Worm (Caenorhabditis elegans) whole organism, L4/young adult: ENCODE results near the gene acr-14.

Experiments used
- dao-5 ChIP-seq: sonication (generic microtip); optimal IDR thresholded peaks from 2 replicates; lab custom pipeline; 2016; ENCODE audit warnings: missing genotype, missing genetic modification characterization, moderate library complexity, missing compliant biosample characterization
- him-1 ChIP-seq: sonication (generic microtip); optimal IDR thresholded peaks from 2 replicates; lab custom pipeline; 2016; ENCODE audit warnings: missing genotype, missing genetic modification reagents, missing genetic modification characterization, missing compliant biosample characterization

ce11 chrII:8220267-8220666 lies 43.3 kb upstream of the acr-14 start:
- TF ChIP-seq him-1 (tag; lab: Kevin White, UChicago) (no peak), dao-5 (tag; lab: Kevin White, UChicago) (no peak)
